Fruit fly (Drosophila melanogaster) whole organism, adult: ENCODE results near the gene Sdic4.
"Not testable (repeated sequence)": the region's sequence is repeated elsewhere in the genome, so short reads cannot be mapped to it uniquely, and the experiment has no call there.

ENCODE experiments used
- CG11617 ChIP-seq: fragments of 200-800 bp; sonication (Bioruptor generic); optimal IDR thresholded peaks from 2 replicates; lab custom pipeline; 2017; ENCODE audit warnings: mild to moderate bottlenecking, missing biosample characterization, missing genetic modification reagents, missing genetic modification characterization
- CG12768 ChIP-seq: fragments of 200-800 bp; sonication (Bioruptor generic); optimal IDR thresholded peaks from 2 replicates; lab custom pipeline; 2017; ENCODE audit warnings: missing biosample characterization, missing genetic modification characterization, mild to moderate bottlenecking, moderate library complexity, missing genetic modification reagents
- CG14711 ChIP-seq: fragments of 200-800 bp; sonication (Bioruptor generic); optimal IDR thresholded peaks from 2 replicates; lab custom pipeline; 2018; ENCODE audit warnings: missing biosample characterization, mild to moderate bottlenecking, missing genetic modification characterization, moderate library complexity
- CG1620 ChIP-seq: fragments of 200-800 bp; sonication (Bioruptor generic); optimal IDR thresholded peaks from 2 replicates; lab custom pipeline; 2016; ENCODE audit warnings: missing biosample characterization, missing genetic modification characterization
- CG33017 ChIP-seq: fragments of 200-800 bp; sonication (Bioruptor generic); optimal IDR thresholded peaks from 2 replicates; lab custom pipeline; 2018; ENCODE audit warnings: missing biosample characterization, mild to moderate bottlenecking, missing genetic modification characterization, moderate library complexity
- CG5204 ChIP-seq: fragments of 200-800 bp; sonication (Bioruptor generic); optimal IDR thresholded peaks from 2 replicates; lab custom pipeline; 2016; ENCODE audit warnings: missing biosample characterization, missing genetic modification characterization
- CG7045 ChIP-seq: fragments of 200-800 bp; sonication (Bioruptor generic); optimal IDR thresholded peaks from 2 replicates; lab custom pipeline; 2017; ENCODE audit warnings: missing biosample characterization, mild to moderate bottlenecking, missing genetic modification characterization
- CG7101 ChIP-seq: fragments of 200-800 bp; sonication (Bioruptor generic); optimal IDR thresholded peaks from 2 replicates; lab custom pipeline; 2018; ENCODE audit warnings: missing biosample characterization, mild to moderate bottlenecking, missing genetic modification characterization, moderate library complexity
- Clk ChIP-seq: fragments of 200-800 bp; sonication (Bioruptor generic); optimal IDR thresholded peaks from 2 replicates; lab custom pipeline; 2017; ENCODE audit warnings: missing biosample characterization, missing genetic modification characterization
- Crg-1 ChIP-seq: fragments of 200-800 bp; sonication (Bioruptor generic); optimal IDR thresholded peaks from 2 replicates; lab custom pipeline; 2016; ENCODE audit warnings: missing biosample characterization, missing genetic modification characterization
- Hr96 ChIP-seq: fragments of 200-800 bp; sonication (Bioruptor generic); optimal IDR thresholded peaks from 2 replicates; lab custom pipeline; 2016; ENCODE audit warnings: missing biosample characterization, missing genetic modification characterization
- Mnt ChIP-seq: fragments of 200-800 bp; sonication (Bioruptor generic); optimal IDR thresholded peaks from 2 replicates; lab custom pipeline; 2016; ENCODE audit warnings: missing biosample characterization, mild to moderate bottlenecking, missing genetic modification characterization
- bab1 ChIP-seq: fragments of 200-800 bp; sonication (Bioruptor generic); optimal IDR thresholded peaks from 3 replicates; lab custom pipeline; 2019; ENCODE audit warnings: missing biosample characterization, mild to moderate bottlenecking, missing genetic modification characterization, moderate library complexity
- cic ChIP-seq: fragments of 200-800 bp; sonication (Bioruptor generic); optimal IDR thresholded peaks from 2 replicates; lab custom pipeline; 2017; ENCODE audit warnings: missing biosample characterization, mild to moderate bottlenecking, missing genetic modification characterization, moderate library complexity
- cnc ChIP-seq, 2 experiments: fragments of >200 bp; optimal IDR thresholded peaks; 2 replicates each; lab custom pipeline; 2017
- kay ChIP-seq: fragments of 200-800 bp; sonication (Bioruptor generic); peaks from one replicate; lab custom pipeline; 2016; ENCODE audit warnings: missing biosample characterization, missing genetic modification characterization, borderline replicate concordance
- ovo ChIP-seq: fragments of 200-800 bp; sonication (Bioruptor generic); optimal IDR thresholded peaks from 2 replicates; lab custom pipeline; 2016; ENCODE audit warnings: missing biosample characterization, missing genetic modification characterization
- pad ChIP-seq: fragments of 200-800 bp; sonication (Bioruptor generic); optimal IDR thresholded peaks from 3 replicates; lab custom pipeline; 2017; ENCODE audit warnings: missing biosample characterization, missing genetic modification characterization, mild to moderate bottlenecking, moderate library complexity, missing genetic modification reagents
- tj ChIP-seq: fragments of 200-800 bp; sonication (Bioruptor generic); optimal IDR thresholded peaks from 3 replicates; lab custom pipeline; 2017; ENCODE audit warnings: missing biosample characterization, mild to moderate bottlenecking, missing genetic modification characterization, moderate library complexity
- toe ChIP-seq: fragments of 200-800 bp; sonication (Bioruptor generic); optimal IDR thresholded peaks from 2 replicates; lab custom pipeline; 2016; ENCODE audit warnings: missing biosample characterization, missing genetic modification characterization

Sdic4 gene

DNA sequence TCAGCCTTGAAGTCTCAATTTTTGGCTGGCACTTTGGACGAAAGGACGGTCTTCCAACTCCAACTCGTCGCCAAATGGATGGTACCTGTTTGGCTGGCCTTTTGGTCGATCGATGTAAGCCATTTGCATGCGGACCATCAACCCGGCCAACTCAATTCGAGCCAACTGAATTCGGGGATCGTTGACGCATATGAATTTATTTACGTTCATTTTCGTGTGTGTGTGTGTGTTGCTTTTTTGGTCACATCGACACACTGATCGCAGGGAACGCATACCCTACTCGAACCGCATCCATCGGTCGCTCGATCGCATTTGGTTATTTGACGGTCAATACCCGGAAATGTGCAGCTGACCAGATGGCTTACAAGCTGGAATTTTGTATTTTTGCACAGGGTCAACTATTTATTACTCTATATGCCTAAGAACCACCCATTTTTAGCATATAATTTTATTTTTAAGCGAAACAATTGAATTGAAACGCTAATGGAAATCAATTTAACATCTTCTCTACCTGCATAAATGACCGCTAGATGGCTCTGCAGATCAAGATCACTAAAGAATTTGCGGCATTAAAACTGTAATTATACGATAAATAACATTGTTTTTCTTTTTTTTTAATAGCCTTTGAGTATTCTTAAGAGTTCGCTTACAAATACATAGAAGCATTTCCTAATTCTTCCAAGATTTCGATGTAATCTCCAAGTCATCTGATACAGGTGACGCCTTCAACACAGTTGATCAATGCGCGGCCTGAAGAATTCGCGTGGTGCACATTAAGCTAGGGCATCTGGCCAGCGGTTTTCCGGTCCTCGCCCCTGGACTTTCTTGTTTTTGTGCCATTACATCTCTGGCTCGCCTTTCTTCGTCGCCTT lies 14.2 kb upstream of the Sdic4 start:
- TF ChIP-seq CG11617, result no peak
- no peak for TF ChIP-seq toe
- TF ChIP-seq Hr96 (GFP tag; lab: Kevin White, UChicago), result no peak
- no peak for TF ChIP-seq cic (GFP tag; lab: Kevin White, UChicago)
- no peak for TF ChIP-seq CG12768 (GFP tag; lab: Kevin White, UChicago)
- TF ChIP-seq CG7101 (tag; lab: Kevin White, UChicago), result no peak
- TF ChIP-seq CG33017 (tag; lab: Kevin White, UChicago), result no peak
- no peak for TF ChIP-seq CG7045 (GFP tag; lab: Kevin White, UChicago)
- no peak for TF ChIP-seq Crg-1 (GFP tag; lab: Kevin White, UChicago)
- TF ChIP-seq CG1620 (GFP tag; lab: Kevin White, UChicago), result no peak
- no peak for TF ChIP-seq cnc (optimal IDR thresholded peaks at IDR 0.05; lab: Kevin White, UChicago)
- TF ChIP-seq CG5204 (GFP tag; lab: Kevin White, UChicago), result no peak
- no peak for TF ChIP-seq ovo (GFP tag; lab: Kevin White, UChicago)
- no peak for TF ChIP-seq Clk
- no peak for TF ChIP-seq CG14711 (tag; lab: Kevin White, UChicago)
- TF ChIP-seq pad (GFP tag; lab: Kevin White, UChicago), result no peak
- TF ChIP-seq bab1 (GFP tag; lab: Kevin White, UChicago), result no peak
- TF ChIP-seq Mnt (GFP tag; lab: Kevin White, UChicago), result no peak
- TF ChIP-seq kay (GFP tag; lab: Kevin White, UChicago), result no peak
- no peak for TF ChIP-seq tj (GFP tag; lab: Kevin White, UChicago)

DNA sequence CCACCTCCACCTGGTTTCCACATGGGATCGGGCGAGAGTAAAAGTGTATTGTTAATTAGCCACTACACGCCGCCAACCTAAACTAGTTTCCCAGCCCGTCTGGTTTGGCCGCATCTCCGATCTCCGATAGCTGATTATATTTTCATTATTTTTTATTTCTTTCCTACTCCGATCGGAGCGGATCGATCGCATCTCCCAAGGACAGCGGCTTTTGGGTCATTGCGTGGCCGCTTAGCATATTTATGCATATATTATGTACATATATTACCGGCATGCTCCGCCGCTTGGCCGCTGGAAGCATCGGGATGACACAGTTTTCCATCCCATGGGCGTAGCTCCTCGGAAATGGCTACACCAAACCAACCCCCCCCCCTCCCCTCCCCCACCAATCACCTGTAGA lies 13.1 kb upstream of the Sdic4 start:
- TF ChIP-seq CG7045 (GFP tag; lab: Kevin White, UChicago) (no peak), CG5204 (GFP tag; lab: Kevin White, UChicago) (no peak), bab1 (GFP tag; lab: Kevin White, UChicago) (no peak), tj (GFP tag; lab: Kevin White, UChicago) (no peak), cic (GFP tag; lab: Kevin White, UChicago) (no peak), Clk (no peak), CG14711 (tag; lab: Kevin White, UChicago) (no peak), Hr96 (GFP tag; lab: Kevin White, UChicago) (no peak), CG11617 (no peak), CG7101 (tag; lab: Kevin White, UChicago) (no peak), CG12768 (GFP tag; lab: Kevin White, UChicago) (no peak), pad (GFP tag; lab: Kevin White, UChicago) (no peak), Mnt (GFP tag; lab: Kevin White, UChicago) (no peak), Crg-1 (GFP tag; lab: Kevin White, UChicago) (no peak)

DNA sequence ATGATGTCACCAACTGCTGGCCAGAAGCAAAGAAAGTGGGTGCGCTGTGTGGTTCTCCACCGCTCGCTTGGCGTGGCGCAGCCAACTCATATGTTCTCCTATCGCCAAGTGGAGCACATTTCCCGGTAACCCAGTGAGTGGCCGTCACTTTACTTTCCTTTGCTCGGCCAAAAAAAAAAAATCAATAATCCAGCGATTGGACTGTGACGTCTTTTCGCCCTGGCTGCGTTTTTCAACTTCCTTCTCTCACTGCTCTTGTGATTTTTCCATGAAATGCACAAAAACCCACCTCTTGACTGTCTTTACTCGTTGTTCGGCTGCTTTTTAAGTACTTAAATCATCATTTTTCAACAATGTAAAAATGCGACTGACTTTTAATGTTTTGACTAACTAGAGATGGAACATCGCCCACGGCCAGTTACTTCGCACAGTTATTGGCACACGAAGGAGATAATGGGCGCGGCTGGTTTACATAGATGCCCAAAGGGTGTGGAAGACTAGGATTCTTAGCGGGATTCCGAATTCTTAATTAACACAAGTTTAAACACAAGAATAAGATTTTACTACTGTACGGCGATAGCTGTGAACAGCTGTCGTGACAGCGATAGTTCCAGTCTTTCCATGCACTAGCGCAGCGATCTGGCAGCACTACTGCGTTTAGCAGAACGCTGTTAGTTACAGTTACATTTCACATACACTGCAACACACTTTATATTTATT lies 11.1 kb upstream of the Sdic4 start, which contains the start of gene sw:
TSS of gene sw (minus strand) at position 589 of the 720 bp plus-strand sequence.
- TF ChIP-seq cnc (optimal IDR thresholded peaks at IDR 0.05; lab: Kevin White, UChicago) (no peak), CG14711 (tag; lab: Kevin White, UChicago) (peak; percentile 13), ovo (GFP tag; lab: Kevin White, UChicago) (peak; percentile 52), Crg-1 (GFP tag; lab: Kevin White, UChicago) (no peak), kay (GFP tag; lab: Kevin White, UChicago) (no peak), tj (GFP tag; lab: Kevin White, UChicago) (no peak), CG11617 (peak; percentile 54), Clk (no peak), bab1 (GFP tag; lab: Kevin White, UChicago) (peak; percentile 69), pad (GFP tag; lab: Kevin White, UChicago) (peak; percentile 33), cic (GFP tag; lab: Kevin White, UChicago) (no peak), CG12768 (GFP tag; lab: Kevin White, UChicago) (peak; percentile 18), CG7101 (tag; lab: Kevin White, UChicago) (peak; percentile 57), toe (peak; percentile 53), Mnt (GFP tag; lab: Kevin White, UChicago) (no peak), CG1620 (GFP tag; lab: Kevin White, UChicago) (peak; percentile 54), CG5204 (GFP tag; lab: Kevin White, UChicago) (peak; percentile 63), Hr96 (GFP tag; lab: Kevin White, UChicago) (peak; percentile 71), CG33017 (tag; lab: Kevin White, UChicago) (no peak), CG7045 (GFP tag; lab: Kevin White, UChicago) (peak; percentile 17)

DNA sequence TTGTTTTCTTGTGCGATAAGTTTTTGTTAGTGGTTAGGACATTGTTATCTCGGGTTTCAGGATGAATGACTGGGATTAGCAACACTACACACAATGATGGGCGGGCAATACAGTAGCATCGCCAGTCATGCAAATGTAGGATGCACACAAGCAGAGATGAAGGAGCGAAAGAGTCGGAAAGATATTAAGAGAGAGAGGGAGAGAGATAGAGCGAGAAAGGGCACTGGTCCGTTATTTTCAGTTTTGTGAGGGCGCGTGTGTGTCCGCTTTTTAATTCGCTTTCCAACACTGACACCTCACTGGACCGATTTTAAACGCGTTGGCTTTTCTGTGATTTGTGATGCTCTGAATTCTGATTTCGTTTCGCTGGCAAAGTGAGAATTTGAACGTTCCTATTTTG lies 6.8 kb upstream of the Sdic4 start:
- TF ChIP-seq CG12768 (GFP tag; lab: Kevin White, UChicago), result no peak
- TF ChIP-seq cic (GFP tag; lab: Kevin White, UChicago), result no peak
- no peak for TF ChIP-seq CG1620 (GFP tag; lab: Kevin White, UChicago)
- TF ChIP-seq toe, result no peak
- TF ChIP-seq Hr96 (GFP tag; lab: Kevin White, UChicago), result no peak
- TF ChIP-seq Crg-1 (GFP tag; lab: Kevin White, UChicago), result no peak
- TF ChIP-seq CG7101 (tag; lab: Kevin White, UChicago), result no peak
- TF ChIP-seq Clk, result no peak
- TF ChIP-seq kay (GFP tag; lab: Kevin White, UChicago), result no peak
- no peak for TF ChIP-seq tj (GFP tag; lab: Kevin White, UChicago)

DNA sequence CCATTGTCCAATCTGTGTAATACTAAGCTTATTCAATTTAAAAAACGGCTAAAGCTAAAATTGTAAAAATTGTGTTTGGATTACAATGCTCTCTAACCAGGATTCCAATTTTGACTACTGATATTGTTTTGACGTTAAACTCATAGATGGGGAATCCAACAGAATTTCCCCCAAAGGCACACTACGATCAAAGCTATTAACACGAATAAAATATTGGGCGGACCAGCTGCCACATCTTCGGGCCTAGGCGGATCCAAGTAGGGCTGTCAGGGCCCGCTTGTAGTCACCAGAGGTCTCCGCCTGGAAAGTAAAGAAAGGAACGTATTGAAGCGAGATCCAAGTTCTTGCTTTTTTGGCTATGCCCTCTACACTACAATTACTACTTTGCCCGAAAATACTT lies 7.7 kb downstream of the Sdic4 start, which contains the start of gene SdicC:
TSS of gene SdicC (minus strand) at position 101 of the 400 bp plus-strand sequence.
- not testable (repeated sequence) for TF ChIP-seq bab1 (GFP tag; lab: Kevin White, UChicago); ovo (GFP tag; lab: Kevin White, UChicago); CG33017 (tag; lab: Kevin White, UChicago)
